Worm (Caenorhabditis elegans): Measurements from ENCODE around the gene nos-2.
A peak's percentile ranks its signal among the peaks of the same experiment; 100 is the strongest.

The nos-2 gene

DNA sequence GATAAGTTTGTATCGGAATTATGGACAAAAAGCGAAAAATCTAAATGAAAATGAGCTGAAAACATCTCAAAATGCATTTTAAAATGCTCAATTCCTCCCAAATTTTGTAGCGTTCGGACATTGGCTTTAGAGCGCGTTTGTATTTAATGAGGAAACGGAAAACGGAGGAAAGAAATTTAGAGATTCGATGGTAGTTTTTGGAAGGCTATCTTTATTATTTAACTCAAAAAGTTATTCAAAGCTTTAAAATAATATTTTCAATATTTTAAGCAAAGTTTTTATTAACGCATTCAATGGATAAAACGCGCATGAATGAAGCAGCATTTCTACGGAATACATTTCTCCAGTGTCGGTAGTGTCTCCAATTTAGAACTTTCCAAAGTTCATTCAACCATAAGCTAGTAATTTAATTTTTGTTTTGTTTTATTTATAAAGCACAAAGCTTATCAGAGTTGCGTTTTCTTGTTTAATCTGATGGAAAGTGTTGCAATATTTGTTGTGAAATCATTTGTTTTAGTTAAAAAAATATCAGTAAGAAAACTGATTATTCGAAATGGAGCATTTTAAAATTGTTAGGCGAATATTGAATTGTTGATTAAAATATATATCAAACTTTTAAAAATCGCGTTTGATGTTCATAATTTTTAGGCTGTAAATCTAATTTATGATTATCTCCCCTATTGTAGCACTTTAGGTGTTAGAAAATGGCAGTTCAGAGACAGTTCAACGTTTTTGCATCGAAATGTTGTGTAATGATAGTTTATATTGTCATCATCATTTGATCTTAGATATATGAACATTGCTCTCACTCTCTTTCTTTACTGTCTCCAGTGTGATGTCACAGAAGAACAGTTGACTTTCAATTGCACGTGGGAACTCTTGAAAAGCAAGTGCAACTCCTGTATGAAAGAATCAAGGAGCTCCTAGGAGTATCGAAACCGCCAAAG is 7.4 kb downstream of the nos-2 start (continued):
- TF ChIP-seq pros-1 (tag; optimal IDR thresholded peaks at IDR 0.05) = no peak
- no peak for TF ChIP-seq ceh-19 (GFP tag; optimal IDR thresholded peaks at IDR 0.05)
- TF ChIP-seq unc-86 (tag; optimal IDR thresholded peaks at IDR 0.05) = peak; percentile 5
- no peak for TF ChIP-seq che-1 (tag; optimal IDR thresholded peaks at IDR 0.05)
- TF ChIP-seq ref-2 (tag; optimal IDR thresholded peaks at IDR 0.05) = peak; percentile 68
- TF ChIP-seq dmd-4 (tag; optimal IDR thresholded peaks at IDR 0.05; ENCODE audit: borderline replicate concordance) = no peak
- peak; percentile 39 for TF ChIP-seq nfya-1 (tag; optimal IDR thresholded peaks at IDR 0.05)
- peak; percentile 83 for TF ChIP-seq fax-1 (tag; optimal IDR thresholded peaks at IDR 0.05)
- no peak for TF ChIP-seq ceh-48 (tag; optimal IDR thresholded peaks at IDR 0.05)
- TF ChIP-seq ztf-16 (tag; optimal IDR thresholded peaks at IDR 0.05) = peak; percentile 59
- TF ChIP-seq unc-55 (GFP tag; optimal IDR thresholded peaks at IDR 0.05) = no peak
- no peak for TF ChIP-seq lim-6 (tag; optimal IDR thresholded peaks at IDR 0.05)
- TF ChIP-seq elt-2 (tag; optimal IDR thresholded peaks at IDR 0.05) = peak; percentile 82
- TF ChIP-seq odd-2 (tag; optimal IDR thresholded peaks at IDR 0.05) = no peak
- peak; percentile 84 for TF ChIP-seq ceh-2 (tag; optimal IDR thresholded peaks at IDR 0.05)
- no peak for TF ChIP-seq fkh-10 (GFP tag; optimal IDR thresholded peaks at IDR 0.05)
- peak; percentile 65 for TF ChIP-seq ceh-14 (tag; optimal IDR thresholded peaks at IDR 0.05)
- no peak for TF ChIP-seq eyg-1 (tag; optimal IDR thresholded peaks at IDR 0.05)
- peak; percentile 82 for TF ChIP-seq rnt-1 (tag; optimal IDR thresholded peaks at IDR 0.05)
- no peak for TF ChIP-seq ceh-6 (GFP tag; optimal IDR thresholded peaks at IDR 0.05)
- peak; percentile 89 for TF ChIP-seq zip-5 (tag; optimal IDR thresholded peaks at IDR 0.05)
- no peak for TF ChIP-seq madf-2 (tag; optimal IDR thresholded peaks at IDR 0.05)
- peak; percentile 59 for TF ChIP-seq hlh-8 (tag; optimal IDR thresholded peaks at IDR 0.05)
- no peak for TF ChIP-seq ceh-34 (tag; optimal IDR thresholded peaks at IDR 0.05)
- no peak for TF ChIP-seq gmeb-2 (tag; optimal IDR thresholded peaks at IDR 0.05)
- no peak for TF ChIP-seq ceh-30 (tag; optimal IDR thresholded peaks at IDR 0.05)

DNA sequence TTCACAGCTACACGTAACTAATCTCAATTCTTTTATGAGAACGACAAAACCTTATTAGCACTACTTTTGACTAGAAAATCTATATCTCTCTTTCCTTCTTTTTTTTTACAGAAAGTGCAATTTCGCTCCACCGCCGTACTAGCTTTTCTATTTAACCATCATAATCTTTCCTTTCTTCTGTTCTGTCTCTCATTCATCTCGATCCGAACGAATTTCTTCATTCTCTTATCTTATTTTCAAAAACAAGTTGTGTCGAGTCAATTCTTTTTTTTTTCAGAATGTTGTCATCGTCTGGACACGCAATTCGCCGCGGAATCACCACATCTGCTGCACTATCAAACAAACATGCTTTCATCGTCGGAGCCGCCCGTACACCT is 8.1 kb downstream of the nos-2 start, which contains the start of gene kat-1:
Gene kat-1 (plus strand): TSS at position 278 of the 377 bp plus-strand sequence.
- TF ChIP-seq hlh-15 (tag; optimal IDR thresholded peaks at IDR 0.05) (no peak), unc-55 (GFP tag; optimal IDR thresholded peaks at IDR 0.05) (no peak), che-1 (tag; optimal IDR thresholded peaks at IDR 0.05) (no peak), ceh-18 (tag; optimal IDR thresholded peaks at IDR 0.05) (no peak), ztf-16 (tag; optimal IDR thresholded peaks at IDR 0.05) (no peak), ahr-1 (tag; optimal IDR thresholded peaks at IDR 0.05) (no peak), nhr-232 (tag; optimal IDR thresholded peaks at IDR 0.05) (no peak), T23F11.4 (GFP tag; optimal IDR thresholded peaks at IDR 0.05) (no peak), unc-86 (tag; optimal IDR thresholded peaks at IDR 0.05) (no peak), ceh-31 (tag; optimal IDR thresholded peaks at IDR 0.05) (no peak), sox-2 (GFP tag; IDR thresholded peaks at IDR 0.05) (no peak), dmd-4 (tag; optimal IDR thresholded peaks at IDR 0.05; ENCODE audit: borderline replicate concordance) (no peak), madf-2 (tag; optimal IDR thresholded peaks at IDR 0.05) (no peak), ceh-48 (tag; optimal IDR thresholded peaks at IDR 0.05) (no peak), tbx-2 (tag; optimal IDR thresholded peaks at IDR 0.05) (no peak), elt-2 (tag; optimal IDR thresholded peaks at IDR 0.05) (no peak), syd-9 (tag; optimal IDR thresholded peaks at IDR 0.05) (no peak), eyg-1 (tag; optimal IDR thresholded peaks at IDR 0.05) (no peak), fkh-6 (tag; optimal IDR thresholded peaks at IDR 0.05) (no peak)

DNA sequence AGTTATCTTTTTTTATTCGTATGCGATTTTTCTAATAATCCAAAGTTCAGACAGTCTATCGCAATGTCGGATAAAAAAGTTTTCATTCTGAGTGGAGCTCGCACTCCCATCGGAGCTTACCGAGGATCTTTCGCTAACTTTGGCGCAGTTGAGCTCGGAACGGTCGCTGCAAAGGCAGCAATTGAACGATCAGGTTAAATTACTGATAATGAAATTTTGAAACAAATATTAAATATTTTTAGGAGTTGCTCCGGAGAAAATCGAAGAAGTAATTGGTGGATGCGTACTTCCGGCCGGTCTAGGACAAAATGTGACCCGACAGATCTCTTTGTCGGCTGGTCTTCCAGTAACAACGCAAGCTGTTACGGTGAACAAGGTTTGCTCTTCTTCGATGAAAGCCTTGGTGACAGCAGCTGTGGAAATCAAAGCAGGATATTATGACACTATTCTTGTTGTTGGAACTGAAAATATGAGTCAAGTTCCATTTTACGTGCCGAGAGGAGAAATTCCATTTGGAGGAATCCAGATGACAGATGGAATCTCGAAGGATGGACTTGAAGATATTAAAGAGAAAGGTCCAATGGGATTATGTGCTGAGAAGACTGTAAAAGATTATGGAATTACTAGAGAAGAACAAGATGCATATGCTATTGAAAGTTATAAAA is 10.3 kb downstream of the nos-2 start, which contains the start of gene T02G5.7:
Gene T02G5.7 (plus strand): TSS at position 51 of the 665 bp plus-strand sequence.
- no peak for TF ChIP-seq mec-3 (tag; optimal IDR thresholded peaks at IDR 0.05; ENCODE audit: borderline replicate concordance)
- TF ChIP-seq ama-1 (optimal IDR thresholded peaks at IDR 0.05) = no peak
- TF ChIP-seq ref-2 (tag; optimal IDR thresholded peaks at IDR 0.05) = no peak
